Fruit fly (Drosophila melanogaster): ENCODE measurements around the gene Remo.

Remo gene

dm6 chrX:13278468-13278982 is 9.3 kb upstream of the Remo start (continued):
- TF ChIP-seq Blimp-1 (GFP tag; optimal IDR thresholded peaks at IDR 0.05) (peak; percentile 81), amos (GFP tag; IDR thresholded peaks at IDR 0.05; ENCODE audit: partially characterized antibody) (no peak), kay (GFP tag; optimal IDR thresholded peaks at IDR 0.05) (no peak), ci (GFP tag; IDR thresholded peaks at IDR 0.05) (no peak), Dad (GFP tag; optimal IDR thresholded peaks at IDR 0.05) (no peak), rib (GFP tag; IDR thresholded peaks at IDR 0.05) (no peak), HLH4C (GFP tag; IDR thresholded peaks at IDR 0.05; ENCODE audit: partially characterized antibody) (0 out of 3 replicates have a peak, but pooled peaks have one; percentile 7), salm (tag; optimal IDR thresholded peaks at IDR 0.05) (no peak), dan (GFP tag; IDR thresholded peaks at IDR 0.05) (no peak), crol (GFP tag; IDR thresholded peaks at IDR 0.05) (peak; percentile 37; the same call in 1 of the 2 replicates), CG8944 (GFP tag; optimal IDR thresholded peaks at IDR 0.05) (no peak), insv (GFP tag; optimal IDR thresholded peaks at IDR 0.05) (peak in 1 of 2 experiments; percentile 61), CG4282 (GFP tag; optimal IDR thresholded peaks at IDR 0.05) (no peak), dm (GFP tag; optimal IDR thresholded peaks at IDR 0.05) (no peak), pnt (GFP tag; optimal IDR thresholded peaks at IDR 0.05) (no peak), CG8765 (GFP tag; IDR thresholded peaks at IDR 0.05) (no peak), klu (GFP tag; IDR thresholded peaks at IDR 0.05) (no peak), CG3838 (GFP tag; optimal IDR thresholded peaks at IDR 0.05) (no peak), lab (GFP tag; optimal IDR thresholded peaks at IDR 0.05) (peak; percentile 6), pb (GFP tag; optimal IDR thresholded peaks at IDR 0.05) (no peak), Pdp1 (GFP tag; optimal IDR thresholded peaks at IDR 0.05) (no peak), sd (tag; optimal IDR thresholded peaks at IDR 0.05) (peak; percentile 35), slp2 (GFP tag; optimal IDR thresholded peaks at IDR 0.05) (no peak), Hmr (GFP tag; optimal IDR thresholded peaks at IDR 0.05) (no peak), CG3281 (GFP tag; optimal IDR thresholded peaks at IDR 0.05) (no peak), Lhr (GFP tag; optimal IDR thresholded peaks at IDR 0.05) (no peak), CG15601 (tag; optimal IDR thresholded peaks at IDR 0.05) (peak; percentile 99), kni (GFP tag; optimal IDR thresholded peaks at IDR 0.05) (peak; percentile 53), CG6765 (GFP tag; optimal IDR thresholded peaks at IDR 0.05) (peak; percentile 23), CG8290 (GFP tag; optimal IDR thresholded peaks at IDR 0.05) (no peak), CG8290 (tag; optimal IDR thresholded peaks at IDR 0.05) (peak in 1 of 2 experiments; percentile 25), CG14965 (GFP tag; optimal IDR thresholded peaks at IDR 0.05; ENCODE audit: borderline replicate concordance) (no peak), ewg (GFP tag; optimal IDR thresholded peaks at IDR 0.05) (peak; percentile 60)

dm6 chrX:13280235-13280634 is 7.6 kb upstream of the Remo start:
- no peak for TF ChIP-seq amos (GFP tag; IDR thresholded peaks at IDR 0.05; ENCODE audit: partially characterized antibody)
- TF ChIP-seq Usf (GFP tag; optimal IDR thresholded peaks at IDR 0.05): no peak
- peak in 1 of 2 experiments; percentile 10 for TF ChIP-seq Pdp1 (GFP tag; optimal IDR thresholded peaks at IDR 0.05)
- TF ChIP-seq CG10543 (GFP tag; optimal IDR thresholded peaks at IDR 0.05): peak; percentile 63
- TF ChIP-seq CG12769 (tag; optimal IDR thresholded peaks at IDR 0.05): no peak
- TF ChIP-seq bbx (GFP tag; IDR thresholded peaks at IDR 0.05; ENCODE audit: partially characterized antibody): peak; percentile 21; the same call in 1 of the 2 replicates
- TF ChIP-seq pita (GFP tag; optimal IDR thresholded peaks at IDR 0.05): no peak
- no peak for TF ChIP-seq Neu2 (GFP tag; optimal IDR thresholded peaks at IDR 0.05; ENCODE audit: borderline replicate concordance)
- TF ChIP-seq CG8388 (GFP tag; optimal IDR thresholded peaks at IDR 0.05): no peak
- peak; percentile 84 for TF ChIP-seq CG13894 (tag; optimal IDR thresholded peaks at IDR 0.05)
- no peak for TF ChIP-seq Doc2 (GFP tag; IDR thresholded peaks at IDR 0.05)
- no peak for TF ChIP-seq mam (GFP tag; optimal IDR thresholded peaks at IDR 0.05)
- TF ChIP-seq Asciz (GFP tag; optimal IDR thresholded peaks at IDR 0.05): no peak
- TF ChIP-seq onecut (GFP tag; IDR thresholded peaks at IDR 0.05): peak; percentile 95
- TF ChIP-seq CG2712 (tag; optimal IDR thresholded peaks at IDR 0.05): no peak
- no peak for TF ChIP-seq CG1832 (GFP tag; optimal IDR thresholded peaks at IDR 0.05)
- no peak for TF ChIP-seq eyg (GFP tag; optimal IDR thresholded peaks at IDR 0.05)
- TF ChIP-seq abd-A (tag; optimal IDR thresholded peaks at IDR 0.05): peak; percentile 76
- TF ChIP-seq crol (GFP tag; IDR thresholded peaks at IDR 0.05): peak; percentile 43; the same call in 1 of the 2 replicates
- TF ChIP-seq Drgx (GFP tag; IDR thresholded peaks at IDR 0.05): 0 out of 2 replicates have a peak, but pooled peaks have one; percentile 10
- TF ChIP-seq Deaf1 (tag; optimal IDR thresholded peaks at IDR 0.05): peak; percentile 76
